Worm (Caenorhabditis elegans) whole organism, young adult: ENCODE measurements around the gene sri-67.
A peak's percentile ranks its signal among the peaks of the same experiment; 100 is the strongest.

Experiments
- B0261.1 ChIP-seq: sonication (generic microtip); optimal IDR thresholded peaks from 2 replicates; lab custom pipeline; 2016; ENCODE audit warnings: mild to moderate bottlenecking, missing genetic modification characterization, moderate library complexity, missing compliant biosample characterization
- B0336.3 ChIP-seq: fragments of 200-800 bp; sonication (Bioruptor generic); IDR thresholded peaks from 2 replicates; pipeline ENCODE4 v1.3.6; 2022; ENCODE audit warnings: missing genetic modification characterization, missing compliant biosample characterization
- F10E7.11 ChIP-seq: sonication (generic microtip); optimal IDR thresholded peaks from 2 replicates; lab custom pipeline; 2017; ENCODE audit warnings: mild to moderate bottlenecking, missing genetic modification characterization, moderate library complexity, missing compliant biosample characterization
- F52B5.7 ChIP-seq: sonication (generic microtip); optimal IDR thresholded peaks from 2 replicates; lab custom pipeline; 2016; ENCODE audit warnings: mild to moderate bottlenecking, missing genetic modification characterization, missing compliant biosample characterization
- T07F8.4 ChIP-seq: sonication (generic microtip); optimal IDR thresholded peaks from 2 replicates; lab custom pipeline; 2016; ENCODE audit warnings: mild to moderate bottlenecking, missing genetic modification characterization, moderate library complexity, missing compliant biosample characterization
- Y53F4B.3 ChIP-seq: fragments of 200-800 bp; sonication (Bioruptor generic); IDR thresholded peaks from 2 replicates; pipeline ENCODE4 v1.3.6; 2022; ENCODE audit warnings: missing genetic modification reagents, missing genetic modification characterization, missing compliant biosample characterization
- Y56A3A.18 ChIP-seq: fragments of 200-800 bp; sonication (Bioruptor generic); IDR thresholded peaks from 2 replicates; pipeline ENCODE4 v1.3.6; 2022; ENCODE audit warnings: missing genetic modification reagents, missing genetic modification characterization, missing compliant biosample characterization
- Y67H2A.10 ChIP-seq: fragments of 200-800 bp; sonication (Bioruptor generic); conservative IDR thresholded peaks from 2 replicates; pipeline ENCODE4 v1.3.6; 2022; ENCODE audit warnings: missing genetic modification reagents, missing genetic modification characterization, missing compliant biosample characterization
- Y95B8A.8 ChIP-seq: fragments of 200-800 bp; sonication (Bioruptor generic); IDR thresholded peaks from 2 replicates; pipeline ENCODE4 v1.3.6; 2022; ENCODE audit warnings: missing genetic modification reagents, missing genetic modification characterization, missing compliant biosample characterization
- ama-1 ChIP-seq, 3 experiments: fragments of 150-350 bp in 1 of 3; sonication (generic microtip) in 2 of 3; optimal IDR thresholded peaks; 2 replicates each; lab custom pipeline; 2014 to 2018; ENCODE audit warnings: missing biosample characterization in 2 of 3, missing genetic modification characterization in 2 of 3, missing genetic modification reagents in 2 of 3
- athp-1 ChIP-seq: sonication (generic microtip); optimal IDR thresholded peaks from 2 replicates; lab custom pipeline; 2017; ENCODE audit warnings: mild to moderate bottlenecking, missing genetic modification characterization, missing compliant biosample characterization
- attf-3 ChIP-seq: fragments of 200-800 bp; sonication (Bioruptor generic); conservative IDR thresholded peaks from 2 replicates; pipeline ENCODE4 v1.3.6; 2022; ENCODE audit warnings: missing genetic modification reagents, missing genetic modification characterization, missing compliant biosample characterization
- bed-1 ChIP-seq: fragments of 200-800 bp; sonication (Bioruptor generic); IDR thresholded peaks from 2 replicates; pipeline ENCODE4 v1.3.6; 2022; ENCODE audit warnings: missing genetic modification reagents, missing genetic modification characterization, missing compliant biosample characterization
- ceh-40 ChIP-seq: fragments of 200-800 bp; sonication (Bioruptor generic); IDR thresholded peaks from 2 replicates; pipeline ENCODE4 v1.3.6; 2022; ENCODE audit warnings: missing genetic modification characterization, missing compliant biosample characterization
- chd-7 ChIP-seq: sonication (generic microtip); optimal IDR thresholded peaks from 2 replicates; lab custom pipeline; 2016; ENCODE audit warnings: mild to moderate bottlenecking, missing genetic modification characterization, moderate library complexity, missing compliant biosample characterization
- die-1 ChIP-seq: sonication (generic microtip); optimal IDR thresholded peaks from 2 replicates; lab custom pipeline; 2016; ENCODE audit warnings: missing genotype, mild to moderate bottlenecking, missing genetic modification characterization, missing compliant biosample characterization
- dox-1 ChIP-seq: fragments of 200-800 bp; sonication (Bioruptor generic); IDR thresholded peaks from 2 replicates; pipeline ENCODE4 v1.3.6; 2022; ENCODE audit warnings: missing genetic modification reagents, missing genetic modification characterization, missing compliant biosample characterization
- dpff-1 ChIP-seq: sonication (generic microtip); optimal IDR thresholded peaks from 2 replicates; lab custom pipeline; 2017; ENCODE audit warnings: mild to moderate bottlenecking, missing genetic modification characterization, missing compliant biosample characterization
- egl-18 ChIP-seq: fragments of 200-800 bp; sonication (Bioruptor generic); IDR thresholded peaks from 2 replicates; pipeline ENCODE4 v1.3.6; 2022; ENCODE audit warnings: missing genetic modification reagents, missing genetic modification characterization, missing compliant biosample characterization
- ets-4 ChIP-seq: fragments of 200-800 bp; sonication (Bioruptor generic); optimal IDR thresholded peaks from 2 replicates; lab custom pipeline; 2018; ENCODE audit warnings: mild to moderate bottlenecking, missing genetic modification characterization, missing compliant biosample characterization
- gei-17 ChIP-seq: fragments of 200-800 bp; sonication (Bioruptor generic); optimal IDR thresholded peaks from 2 replicates; lab custom pipeline; 2018; ENCODE audit warnings: mild to moderate bottlenecking, missing genetic modification characterization, missing compliant biosample characterization
- him-1 ChIP-seq: sonication (generic microtip); optimal IDR thresholded peaks from 2 replicates; lab custom pipeline; 2016; ENCODE audit warnings: missing genotype, missing genetic modification reagents, missing genetic modification characterization, missing compliant biosample characterization
- nfya-1 ChIP-seq: sonication (generic microtip); optimal IDR thresholded peaks from 2 replicates; lab custom pipeline; 2017; ENCODE audit warnings: antibody characterized with exemption, missing compliant biosample characterization, missing genetic modification characterization, borderline replicate concordance; ENCODE audit not compliant: insufficient read depth
- nfyb-1 ChIP-seq: fragments of 200-800 bp; sonication (Bioruptor generic); IDR thresholded peaks from 2 replicates; pipeline ENCODE4 v1.3.6; 2022; ENCODE audit warnings: missing genetic modification reagents, missing genetic modification characterization, missing compliant biosample characterization
- nhr-80 ChIP-seq: sonication (generic microtip); optimal IDR thresholded peaks from 2 replicates; lab custom pipeline; 2016; ENCODE audit warnings: missing genetic modification characterization, missing compliant biosample characterization
- rec-8 ChIP-seq, 2 experiments: sonication (generic microtip); optimal IDR thresholded peaks; 2 replicates each; lab custom pipeline; 2016; ENCODE audit warnings: mild to moderate bottlenecking in 2 of 2, missing genetic modification characterization in 2 of 2, missing genetic modification reagents in 2 of 2, missing genotype in 2 of 2, missing biosample characterization in 1 of 2, missing compliant biosample characterization in 1 of 2, moderate library complexity in 1 of 2
- rpc-1 ChIP-seq, 2 experiments: fragments of 150-350 bp in 1 of 2; sonication (generic microtip) in 1 of 2; optimal IDR thresholded peaks; 2 replicates each; lab custom pipeline; 2014 to 2018; ENCODE audit warnings: missing biosample characterization in 1 of 2, missing genetic modification characterization in 1 of 2, missing genetic modification reagents in 1 of 2, missing genotype in 1 of 2
- snpc-1.1 ChIP-seq: sonication (generic microtip); optimal IDR thresholded peaks from 2 replicates; lab custom pipeline; 2017; ENCODE audit warnings: missing genetic modification characterization, mild to moderate bottlenecking, missing compliant biosample characterization, antibody characterized with exemption, moderate library complexity, missing genotype, missing genetic modification reagents; ENCODE audit not compliant: insufficient read depth
- snpc-1.3 ChIP-seq: sonication (generic microtip); optimal IDR thresholded peaks from 2 replicates; lab custom pipeline; 2017; ENCODE audit warnings: missing genetic modification characterization, mild to moderate bottlenecking, missing compliant biosample characterization, antibody characterized with exemption, moderate library complexity, missing genotype, missing genetic modification reagents; ENCODE audit not compliant: insufficient read depth
- somi-1 ChIP-seq: fragments of 200-800 bp; sonication (Bioruptor generic); optimal IDR thresholded peaks from 2 replicates; lab custom pipeline; 2018; ENCODE audit warnings: mild to moderate bottlenecking, missing genetic modification characterization, missing compliant biosample characterization
- unc-130 ChIP-seq: sonication (generic microtip); optimal IDR thresholded peaks from 2 replicates; lab custom pipeline; 2016; ENCODE audit warnings: missing genetic modification reagents, missing genetic modification characterization, missing compliant biosample characterization
- unc-62 ChIP-seq: fragments of 150-350 bp; optimal IDR thresholded peaks from 2 replicates; lab custom pipeline; 2014; ENCODE audit warnings: missing biosample characterization, missing genetic modification reagents, missing genetic modification characterization
- ztf-25 ChIP-seq: fragments of 200-800 bp; sonication (Bioruptor generic); IDR thresholded peaks from 2 replicates; pipeline ENCODE4 v1.3.6; 2022; ENCODE audit warnings: missing genetic modification reagents, missing genetic modification characterization, missing compliant biosample characterization

The sri-67 gene

DNA sequence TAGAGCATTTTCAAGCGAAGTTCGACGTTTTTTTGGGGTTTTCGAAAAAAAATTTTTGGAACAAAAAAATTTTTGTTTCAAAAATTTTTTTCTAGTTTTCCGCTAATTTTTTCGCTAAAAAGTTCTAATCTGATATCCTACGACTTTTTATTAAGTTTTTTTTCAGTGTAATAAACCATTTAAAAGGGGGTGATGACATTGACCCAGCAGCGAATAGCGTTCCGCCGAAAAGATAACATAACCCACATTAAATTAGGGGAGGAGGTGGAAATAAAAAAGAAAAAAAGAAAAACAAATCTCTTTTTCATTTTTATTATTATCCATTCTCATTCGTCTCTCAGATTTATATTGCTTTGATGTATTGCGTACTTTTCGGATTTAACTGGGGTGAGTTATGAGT, 19.7 kb downstream of the sri-67 start, which contains the start of gene Y60A3A.23:
Gene Y60A3A.23, plus strand, starts transcription at position 301 of the 400 bp plus-strand sequence.
- TF ChIP-seq ama-1 (optimal IDR thresholded peaks at IDR 0.05; lab: Kevin White, UChicago), result no peak
- TF ChIP-seq ama-1 (GFP tag; optimal IDR thresholded peaks at IDR 0.05; lab: Kevin White, UChicago), result no peak
- TF ChIP-seq him-1 (tag; lab: Kevin White, UChicago), result no peak
- TF ChIP-seq Y53F4B.3, result no peak
- TF ChIP-seq ets-4, result no peak
- TF ChIP-seq F10E7.11, result no peak

DNA sequence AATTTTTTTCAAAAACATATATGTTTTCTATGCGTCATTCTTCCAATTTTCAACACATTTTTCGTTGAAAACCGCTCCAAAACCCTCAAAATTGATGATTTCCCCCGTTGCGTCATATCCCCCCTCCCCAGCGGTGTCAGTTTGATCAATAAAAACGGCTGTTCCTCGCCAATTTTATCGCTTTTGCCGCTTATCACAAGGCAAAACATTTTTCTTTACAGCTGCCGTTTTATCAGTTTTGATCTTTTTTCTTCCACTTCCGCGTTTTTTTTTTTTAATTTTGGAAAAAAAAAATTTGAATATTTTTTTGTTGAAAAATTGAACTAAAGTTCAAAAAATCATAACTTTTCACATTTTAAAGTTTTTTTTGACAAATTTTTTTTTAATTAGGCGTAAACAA, 23.4 kb downstream of the sri-67 start:
- TF ChIP-seq chd-7, result no peak
- TF ChIP-seq unc-130 (GFP tag; lab: Kevin White, UChicago), result no peak
- peak; percentile 61 for TF ChIP-seq nhr-80 (tag; lab: Kevin White, UChicago)
- peak; percentile 12 for TF ChIP-seq somi-1 (GFP tag; lab: Kevin White, UChicago)
- no peak for TF ChIP-seq ets-4
- TF ChIP-seq egl-18 (GFP tag; lab: Robert Waterston, UW), result no peak
- TF ChIP-seq dox-1 (GFP tag; lab: Robert Waterston, UW), result no peak
- no peak for TF ChIP-seq nfyb-1 (GFP tag; lab: Robert Waterston, UW)
- no peak for TF ChIP-seq him-1 (tag; lab: Kevin White, UChicago)
- TF ChIP-seq Y95B8A.8 (GFP tag; lab: Robert Waterston, UW), result no peak
- TF ChIP-seq ztf-25 (GFP tag; lab: Robert Waterston, UW), result no peak
- no peak for TF ChIP-seq F52B5.7
- TF ChIP-seq rec-8 (tag; optimal IDR thresholded peaks at IDR 0.05; lab: Kevin White, UChicago), result no peak
- no peak for TF ChIP-seq B0336.3 (GFP tag; lab: Robert Waterston, UW)
- TF ChIP-seq, all 124 proteins: peak for 2

DNA sequence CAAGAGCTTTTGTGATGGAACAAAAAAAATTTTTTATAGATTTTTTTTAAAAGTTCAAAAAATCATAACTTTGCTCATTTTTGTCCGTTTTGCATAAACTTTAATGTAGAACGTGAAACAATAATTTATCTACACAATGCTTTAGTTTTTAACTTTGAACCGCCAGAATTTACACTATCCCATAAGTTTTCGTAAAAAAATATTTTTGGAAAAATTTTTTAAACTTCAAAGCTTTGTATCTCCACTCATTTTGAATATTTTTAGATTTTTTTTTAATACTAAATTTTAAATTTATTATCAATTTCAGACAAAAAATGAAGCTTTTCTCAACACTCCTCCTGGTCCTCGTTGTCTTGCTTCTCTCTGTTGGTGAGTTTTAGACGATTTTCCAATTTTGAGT, 23.9 kb downstream of the sri-67 start, which contains the start of gene Y60A3A.21:
Gene Y60A3A.21, plus strand, starts transcription at position 301 of the 400 bp plus-strand sequence.
- TF ChIP-seq die-1 (no peak), unc-62 (GFP tag; lab: Kevin White, UChicago) (no peak)

DNA sequence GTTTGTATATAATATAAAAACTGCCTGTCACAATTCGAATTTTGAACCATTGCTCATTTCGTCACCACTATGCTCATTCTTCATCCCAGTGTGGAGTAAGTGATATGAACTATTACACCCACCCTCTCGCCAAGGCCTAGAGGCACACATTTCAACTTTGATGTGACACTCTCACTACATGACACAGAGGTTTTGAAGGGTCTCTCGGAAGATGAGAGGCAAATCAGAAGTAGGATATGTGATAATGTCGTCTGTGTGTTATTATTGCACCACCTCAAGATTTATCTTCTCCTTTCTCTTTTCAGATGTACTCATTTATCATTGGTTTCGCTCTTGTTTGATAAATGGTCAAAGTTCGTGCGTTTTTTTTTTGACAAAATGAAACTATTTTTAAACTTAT, 33.6 kb downstream of the sri-67 start:
- TF ChIP-seq dpff-1 (tag; lab: Kevin White, UChicago), result no peak
- no peak for TF ChIP-seq attf-3 (GFP tag; lab: Robert Waterston, UW)
- TF ChIP-seq gei-17 (GFP tag; lab: Kevin White, UChicago), result no peak
- no peak for TF ChIP-seq ceh-40 (GFP tag; lab: Robert Waterston, UW)

DNA sequence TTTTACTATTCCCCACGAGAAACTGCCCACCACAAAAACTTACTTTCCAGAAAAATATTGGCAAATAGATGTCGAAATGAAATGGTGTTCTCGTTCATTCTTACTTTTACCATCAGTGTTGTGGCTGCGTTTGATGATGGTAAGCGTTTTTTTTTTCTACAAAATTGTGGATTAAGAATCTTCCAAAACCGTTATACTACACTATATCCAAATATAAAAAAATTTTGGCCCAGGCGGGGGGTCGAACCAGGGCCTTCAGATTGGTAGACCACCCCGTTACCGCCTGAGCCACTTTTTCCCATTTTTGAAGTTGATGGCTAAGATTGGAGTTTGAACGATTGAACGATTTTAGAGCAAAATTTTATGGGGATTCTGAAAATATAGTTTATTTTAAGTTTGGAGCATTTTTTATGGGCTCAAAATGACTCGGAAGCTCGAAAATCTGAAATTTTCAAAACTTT, 35.2 kb downstream of the sri-67 start, which contains the start of gene lgc-55:
Gene lgc-55, plus strand, starts transcription at position 51 of the 461 bp plus-strand sequence.
- no peak for TF ChIP-seq ama-1 (optimal IDR thresholded peaks at IDR 0.05; lab: Kevin White, UChicago)
- no peak for TF ChIP-seq ama-1 (GFP tag; optimal IDR thresholded peaks at IDR 0.05; lab: Kevin White, UChicago)
- TF ChIP-seq B0261.1 (tag; lab: Kevin White, UChicago), result peak; percentile 10
- 0 out of 2 replicates have a peak, but pooled peaks have one; percentile 62 for TF ChIP-seq bed-1 (GFP tag; lab: Robert Waterston, UW)
- TF ChIP-seq rpc-1 (optimal IDR thresholded peaks at IDR 0.05; lab: Kevin White, UChicago), result peak; percentile 5
- peak; percentile 55 for TF ChIP-seq rpc-1 (tag; optimal IDR thresholded peaks at IDR 0.05; lab: Kevin White, UChicago)

DNA sequence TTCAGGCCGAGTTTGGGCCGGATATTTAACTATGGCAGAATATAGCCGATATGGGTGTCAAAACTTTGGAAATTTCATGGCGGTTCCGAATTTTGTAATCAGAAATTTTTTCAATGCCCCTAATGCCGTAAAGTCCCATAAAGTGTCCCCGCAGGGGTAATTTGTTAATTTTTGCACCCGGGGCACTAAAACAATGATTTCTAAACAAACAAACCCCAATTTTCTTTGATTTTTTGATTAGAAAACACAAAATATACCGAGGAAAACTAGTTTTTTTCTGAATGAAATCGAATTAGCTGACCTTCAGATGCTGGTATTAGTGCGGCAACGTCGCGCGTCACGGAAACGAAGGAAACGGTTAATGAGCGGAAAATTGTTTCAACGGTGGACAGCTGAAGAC, 47.1 kb downstream of the sri-67 start:
- TF ChIP-seq nfya-1 (tag; lab: Kevin White, UChicago) (no peak), Y67H2A.10 (GFP tag; lab: Robert Waterston, UW) (no peak), snpc-1.1 (tag; lab: Kevin White, UChicago) (no peak), T07F8.4 (no peak), Y56A3A.18 (GFP tag; lab: Robert Waterston, UW) (no peak), athp-1 (no peak), snpc-1.3 (tag; lab: Kevin White, UChicago) (no peak)
